Worm (Caenorhabditis elegans): Measurements from ENCODE around the gene sri-18.

sri-18 gene

ce11 chrV:10229222-10229879, 31.0 kb downstream of the sri-18 start, which contains the start of the genes pyt-1 and fipr-7:
TSS of gene pyt-1 (minus strand) at chrV:10229322.
TSS of gene fipr-7 (plus strand) at chrV:10229829.
- TF ChIP-seq hmg-1.1 (GFP tag; IDR thresholded peaks at IDR 0.05) (no peak), T26A8.4 (GFP tag; IDR thresholded peaks at IDR 0.05) (no peak), ceh-44 (GFP tag; IDR thresholded peaks at IDR 0.05) (no peak), fkh-10 (GFP tag; optimal IDR thresholded peaks at IDR 0.05) (no peak), lin-29 (GFP tag; IDR thresholded peaks at IDR 0.05) (no peak), egl-27 (tag; optimal IDR thresholded peaks at IDR 0.05) (no peak), ctbp-1 (GFP tag; IDR thresholded peaks at IDR 0.05) (no peak), jun-1 (tag; optimal IDR thresholded peaks at IDR 0.05) (no peak), nhr-41 (GFP tag; IDR thresholded peaks at IDR 0.05) (no peak), vab-7 (GFP tag; IDR thresholded peaks at IDR 0.05) (no peak), mxl-2 (GFP tag; conservative IDR thresholded peaks at IDR 0.05) (no peak), mxl-3 (GFP tag; optimal IDR thresholded peaks at IDR 0.05) (no peak), lin-1 (GFP tag; IDR thresholded peaks at IDR 0.05) (no peak), aha-1 (tag) (no peak), ceh-20 (GFP tag; IDR thresholded peaks at IDR 0.05) (no peak), mdl-1 (tag; optimal IDR thresholded peaks at IDR 0.05) (no peak), mes-2 (tag; optimal IDR thresholded peaks at IDR 0.05; ENCODE audit: poor library complexity, severe bottlenecking) (no peak), F26F4.8 (GFP tag; conservative IDR thresholded peaks at IDR 0.05) (no peak), daf-19 (GFP tag; conservative IDR thresholded peaks at IDR 0.05) (no peak), F10B5.3 (tag; optimal IDR thresholded peaks at IDR 0.05) (no peak)

- no peak for TF ChIP-seq hlh-11 (tag; optimal IDR thresholded peaks at IDR 0.05)
- no peak for TF ChIP-seq zag-1 (tag; optimal IDR thresholded peaks at IDR 0.05)
- TF ChIP-seq mxl-3 (GFP tag; optimal IDR thresholded peaks at IDR 0.05) = no peak
- TF ChIP-seq Y75B8A.6 (GFP tag; IDR thresholded peaks at IDR 0.05) = no peak
- TF ChIP-seq spr-1 (tag; optimal IDR thresholded peaks at IDR 0.05) = no peak
- no peak for TF ChIP-seq dmd-9 (GFP tag; IDR thresholded peaks at IDR 0.05)
- TF ChIP-seq Y105C5A.15 (GFP tag; IDR thresholded peaks at IDR 0.05) = no peak
Measured at ce11 chrV:10228360-10228759, 32.0 kb downstream of the sri-18 start, which contains the start of gene fipr-4. TSS of gene fipr-4 (minus strand) at chrV:10228460.

ce11 chrV:10227333-10227732, 33.0 kb downstream of the sri-18 start, which contains the start of gene ttr-19:
TSS of gene ttr-19 (minus strand) at chrV:10227433.
- no peak for TF ChIP-seq mes-2 (tag; optimal IDR thresholded peaks at IDR 0.05; ENCODE audit: poor library complexity, severe bottlenecking)

ce11 chrV:10225610-10226009, 34.8 kb downstream of the sri-18 start, which contains the start of gene daf-36:
TSS of gene daf-36 (minus strand) at chrV:10225710.
- TF ChIP-seq nhr-28 (tag; optimal IDR thresholded peaks at IDR 0.05) (peak; percentile 39), hmg-1.1 (GFP tag; IDR thresholded peaks at IDR 0.05) (no peak)

ce11 chrV:10224619-10225018, 35.7 kb downstream of the sri-18 start:
- no peak for TF ChIP-seq unc-62 (GFP tag; optimal IDR thresholded peaks at IDR 0.05 in 1 of 2)
- no peak for TF ChIP-seq unc-62 (tag; optimal IDR thresholded peaks at IDR 0.05)
- TF ChIP-seq nhr-28 (tag; optimal IDR thresholded peaks at IDR 0.05) = peak; percentile 76
- no peak for TF ChIP-seq cey-2 (tag; optimal IDR thresholded peaks at IDR 0.05; ENCODE audit: borderline replicate concordance, insufficient read depth)
- TF ChIP-seq pqm-1 (tag; optimal IDR thresholded peaks at IDR 0.05) = peak; percentile 73

- TF ChIP-seq dve-1 (tag; optimal IDR thresholded peaks at IDR 0.05; ENCODE audit: insufficient read depth) = no peak
- no peak for TF ChIP-seq nhr-25 (tag; optimal IDR thresholded peaks at IDR 0.05; ENCODE audit: borderline replicate concordance, insufficient read depth)
- no peak for TF ChIP-seq ces-1 (GFP tag; optimal IDR thresholded peaks at IDR 0.05)
Measured at ce11 chrV:10222007-10222406, 38.4 kb downstream of the sri-18 start, which contains the start of gene C12D8.20. TSS of gene C12D8.20 (plus strand) at chrV:10222307.

Data from whole organism, L4 larva.